Worm (Caenorhabditis elegans): Measurements from ENCODE around the gene E02H4.7.

E02H4.7 gene

ce11 chrX:14287888-14288287 lies 31.8 kb downstream of the E02H4.7 start:
- TF ChIP-seq unc-120 (tag; optimal IDR thresholded peaks at IDR 0.05; ENCODE audit: poor library complexity, severe bottlenecking) (peak; percentile 85), hlh-1 (tag; optimal IDR thresholded peaks at IDR 0.05) (peak; percentile 98), elt-1 (tag; optimal IDR thresholded peaks at IDR 0.05; ENCODE audit: borderline replicate concordance, insufficient read depth) (no peak), drap-1 (GFP tag; optimal IDR thresholded peaks at IDR 0.05) (peak; percentile 9), nhr-2 (tag; optimal IDR thresholded peaks at IDR 0.05) (no peak), unc-62 (GFP tag; optimal IDR thresholded peaks at IDR 0.05) (peak; percentile 82), sem-2 (GFP tag; optimal IDR thresholded peaks at IDR 0.05) (no peak)

ce11 chrX:14289993-14290392 lies 33.9 kb downstream of the E02H4.7 start:
- TF ChIP-seq mls-2 (tag; optimal IDR thresholded peaks at IDR 0.05) = no peak
- TF ChIP-seq nhr-237 (tag; optimal IDR thresholded peaks at IDR 0.05) = no peak
- TF ChIP-seq M03D4.4 (tag; optimal IDR thresholded peaks at IDR 0.05) = no peak
- TF ChIP-seq ztf-11 (tag; optimal IDR thresholded peaks at IDR 0.05) = no peak
- TF ChIP-seq ceh-43 (GFP tag; optimal IDR thresholded peaks at IDR 0.05) = no peak
- no peak for TF ChIP-seq flh-1 (GFP tag; optimal IDR thresholded peaks at IDR 0.05)
- TF ChIP-seq ham-2 (GFP tag; optimal IDR thresholded peaks at IDR 0.05) = no peak
- no peak for TF ChIP-seq ces-1 (GFP tag; optimal IDR thresholded peaks at IDR 0.05)
- no peak for TF ChIP-seq nhr-28 (tag; optimal IDR thresholded peaks at IDR 0.05)
- TF ChIP-seq ceh-83 (GFP tag; optimal IDR thresholded peaks at IDR 0.05) = no peak

- peak; percentile 93 for TF ChIP-seq unc-120 (tag; optimal IDR thresholded peaks at IDR 0.05; ENCODE audit: poor library complexity, severe bottlenecking)
- no peak for TF ChIP-seq drap-1 (GFP tag; optimal IDR thresholded peaks at IDR 0.05)
- peak; percentile 1 for TF ChIP-seq lsy-2 (tag; optimal IDR thresholded peaks at IDR 0.05)
- TF ChIP-seq unc-62 (GFP tag; optimal IDR thresholded peaks at IDR 0.05) = peak; percentile 49
- no peak for TF ChIP-seq ceh-43 (GFP tag; optimal IDR thresholded peaks at IDR 0.05)
- TF ChIP-seq hlh-1 (tag; optimal IDR thresholded peaks at IDR 0.05) = peak; percentile 18
- no peak for TF ChIP-seq ztf-11 (tag; optimal IDR thresholded peaks at IDR 0.05)
- no peak for TF ChIP-seq zip-8 (tag; optimal IDR thresholded peaks at IDR 0.05)
- TF ChIP-seq ceh-39 (tag; optimal IDR thresholded peaks at IDR 0.05) = no peak
Observed at ce11 chrX:14292632-14293031, 36.6 kb downstream of the E02H4.7 start.

- TF ChIP-seq lin-32 (GFP tag; optimal IDR thresholded peaks at IDR 0.05) (no peak), blmp-1 (tag; optimal IDR thresholded peaks at IDR 0.05) (no peak), bed-3 (GFP tag; optimal IDR thresholded peaks at IDR 0.05) (no peak), nhr-12 (tag; optimal IDR thresholded peaks at IDR 0.05) (no peak), nhr-76 (tag; optimal IDR thresholded peaks at IDR 0.05) (no peak), ces-1 (GFP tag; optimal IDR thresholded peaks at IDR 0.05) (no peak), nhr-2 (tag; optimal IDR thresholded peaks at IDR 0.05) (no peak), unc-120 (tag; optimal IDR thresholded peaks at IDR 0.05; ENCODE audit: poor library complexity, severe bottlenecking) (no peak), sptf-1 (tag; optimal IDR thresholded peaks at IDR 0.05) (no peak), drap-1 (GFP tag; optimal IDR thresholded peaks at IDR 0.05) (no peak), ceh-39 (tag; optimal IDR thresholded peaks at IDR 0.05) (no peak), mls-2 (tag; optimal IDR thresholded peaks at IDR 0.05) (no peak), cnd-1 (tag; optimal IDR thresholded peaks at IDR 0.05) (no peak), unc-62 (GFP tag; optimal IDR thresholded peaks at IDR 0.05) (no peak), mep-1 (tag; optimal IDR thresholded peaks at IDR 0.05) (no peak), ztf-11 (tag; optimal IDR thresholded peaks at IDR 0.05) (no peak), unc-39 (tag; optimal IDR thresholded peaks at IDR 0.05) (no peak)
Observed at ce11 chrX:14296559-14296958, 40.5 kb downstream of the E02H4.7 start, which contains the start of gene madd-3. Gene madd-3, minus strand, starts transcription at chrX:14296659.

- no peak for TF ChIP-seq tbx-8 (GFP tag; optimal IDR thresholded peaks at IDR 0.05)
- TF ChIP-seq ceh-43 (GFP tag; optimal IDR thresholded peaks at IDR 0.05) = peak; percentile 20
- TF ChIP-seq sptf-1 (tag; optimal IDR thresholded peaks at IDR 0.05) = peak; percentile 22
- TF ChIP-seq elt-3 (tag; optimal IDR thresholded peaks at IDR 0.05) = no peak
- TF ChIP-seq nhr-12 (tag; optimal IDR thresholded peaks at IDR 0.05) = no peak
- no peak for TF ChIP-seq bed-3 (GFP tag; optimal IDR thresholded peaks at IDR 0.05)
- no peak for TF ChIP-seq nhr-2 (tag; optimal IDR thresholded peaks at IDR 0.05)
- no peak for TF ChIP-seq flh-1 (GFP tag; optimal IDR thresholded peaks at IDR 0.05)
- no peak for TF ChIP-seq sem-2 (GFP tag; optimal IDR thresholded peaks at IDR 0.05)
- peak; percentile 99 for TF ChIP-seq ceh-39 (tag; optimal IDR thresholded peaks at IDR 0.05)
- no peak for TF ChIP-seq mab-5 (tag; optimal IDR thresholded peaks at IDR 0.05)
- no peak for TF ChIP-seq unc-39 (tag; optimal IDR thresholded peaks at IDR 0.05)
- TF ChIP-seq lsy-2 (tag; optimal IDR thresholded peaks at IDR 0.05) = peak; percentile 54
- TF ChIP-seq nhr-28 (tag; optimal IDR thresholded peaks at IDR 0.05) = no peak
- peak; percentile 6 for TF ChIP-seq ham-2 (GFP tag; optimal IDR thresholded peaks at IDR 0.05)
- peak; percentile 37 for TF ChIP-seq pha-4 (tag; optimal IDR thresholded peaks at IDR 0.05)
- TF ChIP-seq ces-1 (GFP tag; optimal IDR thresholded peaks at IDR 0.05) = peak; percentile 76
- peak; percentile 62 for TF ChIP-seq cnd-1 (tag; optimal IDR thresholded peaks at IDR 0.05)
- TF ChIP-seq unc-120 (tag; optimal IDR thresholded peaks at IDR 0.05; ENCODE audit: poor library complexity, severe bottlenecking) = peak; percentile 70
- peak; percentile 22 for TF ChIP-seq nhr-237 (tag; optimal IDR thresholded peaks at IDR 0.05)
- TF ChIP-seq ceh-83 (GFP tag; optimal IDR thresholded peaks at IDR 0.05) = no peak
- TF ChIP-seq M03D4.4 (tag; optimal IDR thresholded peaks at IDR 0.05) = no peak
- no peak for TF ChIP-seq zip-8 (tag; optimal IDR thresholded peaks at IDR 0.05)
- TF ChIP-seq mep-1 (tag; optimal IDR thresholded peaks at IDR 0.05) = peak; percentile 38
- TF ChIP-seq ztf-11 (tag; optimal IDR thresholded peaks at IDR 0.05) = no peak
- TF ChIP-seq nhr-76 (tag; optimal IDR thresholded peaks at IDR 0.05) = no peak
- peak; percentile 57 for TF ChIP-seq hlh-1 (tag; optimal IDR thresholded peaks at IDR 0.05)
- no peak for TF ChIP-seq lin-32 (GFP tag; optimal IDR thresholded peaks at IDR 0.05)
- peak; percentile 56 for TF ChIP-seq unc-62 (GFP tag; optimal IDR thresholded peaks at IDR 0.05)
- TF ChIP-seq blmp-1 (tag; optimal IDR thresholded peaks at IDR 0.05) = no peak
- TF ChIP-seq mls-2 (tag; optimal IDR thresholded peaks at IDR 0.05) = peak; percentile 81
- no peak for TF ChIP-seq snpc-4 (tag; optimal IDR thresholded peaks at IDR 0.05)
- TF ChIP-seq elt-1 (tag; optimal IDR thresholded peaks at IDR 0.05; ENCODE audit: borderline replicate concordance, insufficient read depth) = no peak
- peak; percentile 67 for TF ChIP-seq drap-1 (GFP tag; optimal IDR thresholded peaks at IDR 0.05)
- peak; percentile 45 for TF ChIP-seq lin-13 (tag; optimal IDR thresholded peaks at IDR 0.05)
Observed at ce11 chrX:14297209-14297608, 41.1 kb downstream of the E02H4.7 start.

Measured in whole organism, mixed stage, embryonic.